Fruit fly (Drosophila melanogaster) whole organism, wandering third instar larva: Measurements from ENCODE around the gene TfIIA-S-2.

ENCODE experiments used
- N ChIP-seq: fragments of >200 bp; optimal IDR thresholded peaks from 2 replicates; lab custom pipeline; 2018; ENCODE audit warnings: missing biosample characterization, missing external identifiers, missing genetic modification characterization
- lola ChIP-seq: fragments of >200 bp; optimal IDR thresholded peaks from 2 replicates; lab custom pipeline; 2017; ENCODE audit warnings: missing biosample characterization, missing genetic modification characterization
- tai ChIP-seq: sonication (Bioruptor generic); optimal IDR thresholded peaks from 2 replicates; lab custom pipeline; 2016; ENCODE audit warnings: missing biosample characterization, missing genetic modification characterization

- no peak for TF ChIP-seq tai (GFP tag; lab: Kevin White, UChicago)
- no peak for TF ChIP-seq lola (GFP tag; lab: Kevin White, UChicago)
- TF ChIP-seq N (GFP tag; lab: Kevin White, UChicago), result no peak
Measured at dm6 chrX:998884-999283, 12.6 kb downstream of the TfIIA-S-2 start.
